ENCODE assay signal across 6 worm cellular contexts in the genomic region with DNA sequence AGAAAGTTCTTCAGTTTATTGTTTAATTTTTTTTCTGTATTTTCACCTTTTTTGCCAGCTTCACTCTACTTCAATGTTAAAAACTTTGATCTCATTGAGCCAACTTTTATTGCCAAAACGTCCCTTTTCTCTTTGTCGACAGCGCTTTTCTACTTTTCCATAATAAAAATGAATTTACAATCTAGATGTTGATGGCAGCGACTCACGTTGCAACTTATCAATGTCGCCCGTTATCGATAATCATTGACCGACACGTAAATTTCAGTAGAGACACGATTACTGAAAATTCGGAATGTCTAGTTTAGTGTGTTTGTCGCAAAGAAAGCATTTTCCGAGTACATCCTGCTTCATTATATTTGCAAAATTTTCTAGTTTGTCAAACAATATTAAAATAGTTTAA.
TF ChIP-seq lines count a peak whose summit lies in the region.

No protein-coding gene starts in this region.

TF ChIP-seq in whole organism, L1 larva, 84 proteins besides CTCF, POLR2A, EP300 and RAD21 (continues in another document):
- TF ChIP-seq efl-3 (GFP tag; optimal IDR thresholded peaks at IDR 0.05; lab: Kevin White, UChicago): no peak
- no peak for TF ChIP-seq nhr-77 (tag; optimal IDR thresholded peaks at IDR 0.05; lab: Kevin White, UChicago)
- TF ChIP-seq unc-62 (GFP tag; optimal IDR thresholded peaks at IDR 0.05; lab: Kevin White, UChicago): no peak
- TF ChIP-seq mep-1 (tag; optimal IDR thresholded peaks at IDR 0.05; lab: Kevin White, UChicago): no peak
- TF ChIP-seq ets-5 (GFP tag; IDR thresholded peaks at IDR 0.05; lab: Robert Waterston, UW): no peak
- no peak for TF ChIP-seq sptf-1 (tag; optimal IDR thresholded peaks at IDR 0.05; lab: Kevin White, UChicago)
- no peak for TF ChIP-seq lin-15B (tag; optimal IDR thresholded peaks at IDR 0.05; lab: Kevin White, UChicago)
- TF ChIP-seq nhr-20 (tag; optimal IDR thresholded peaks at IDR 0.05; lab: Kevin White, UChicago): peak; percentile 8
- TF ChIP-seq xbp-1 (tag; optimal IDR thresholded peaks at IDR 0.05; lab: Kevin White, UChicago): no peak
- TF ChIP-seq C04F5.9 (tag; optimal IDR thresholded peaks at IDR 0.05; lab: Kevin White, UChicago): no peak
- TF ChIP-seq fos-1 (tag; optimal IDR thresholded peaks at IDR 0.05; lab: Kevin White, UChicago): no peak
- no peak for TF ChIP-seq sox-4 (tag; optimal IDR thresholded peaks at IDR 0.05; lab: Kevin White, UChicago)
- peak; percentile 46 for TF ChIP-seq elt-2 (tag; optimal IDR thresholded peaks at IDR 0.05; lab: Kevin White, UChicago)
- no peak for TF ChIP-seq efl-1 (optimal IDR thresholded peaks at IDR 0.05; lab: Kevin White, UChicago)
- TF ChIP-seq efl-1 (GFP tag; optimal IDR thresholded peaks at IDR 0.05 in 1 of 2; lab: Kevin White, UChicago): no peak

TF ChIP-seq in whole organism, L2 larva, 48 proteins besides CTCF, POLR2A, EP300 and RAD21:
- TF ChIP-seq sma-9 (GFP tag; optimal IDR thresholded peaks at IDR 0.05; lab: Kevin White, UChicago) (peak; percentile 11), sma-9 (tag; optimal IDR thresholded peaks at IDR 0.05; lab: Kevin White, UChicago) (no peak), dmd-4 (tag; optimal IDR thresholded peaks at IDR 0.05; lab: Kevin White, UChicago) (no peak), mdl-1 (tag; optimal IDR thresholded peaks at IDR 0.05; lab: Kevin White, UChicago) (no peak), R02D3.7 (tag; optimal IDR thresholded peaks at IDR 0.05; lab: Kevin White, UChicago) (no peak), lin-13 (GFP tag; optimal IDR thresholded peaks at IDR 0.05; lab: Kevin White, UChicago) (no peak), mbf-1 (tag; optimal IDR thresholded peaks at IDR 0.05; lab: Kevin White, UChicago) (no peak), fos-1 (tag; optimal IDR thresholded peaks at IDR 0.05; lab: Kevin White, UChicago) (peak; percentile 64)
TF ChIP-seq in whole organism, L2 larva: peak in this region for 2.

TF ChIP-seq in whole organism, L3 larva, 47 proteins besides CTCF, POLR2A, EP300 and RAD21:
- TF ChIP-seq ceh-82 (tag; optimal IDR thresholded peaks at IDR 0.05; lab: Kevin White, UChicago): no peak
- TF ChIP-seq fos-1 (tag; optimal IDR thresholded peaks at IDR 0.05; lab: Kevin White, UChicago): no peak
- TF ChIP-seq mdl-1 (tag; optimal IDR thresholded peaks at IDR 0.05; lab: Kevin White, UChicago): no peak
- TF ChIP-seq elt-2 (tag; optimal IDR thresholded peaks at IDR 0.05; lab: Kevin White, UChicago): peak; percentile 70
- TF ChIP-seq nhr-237 (tag; optimal IDR thresholded peaks at IDR 0.05; lab: Kevin White, UChicago): no peak
- no peak for TF ChIP-seq ceh-28 (tag; optimal IDR thresholded peaks at IDR 0.05; lab: Kevin White, UChicago)
- no peak for TF ChIP-seq eor-1 (tag; optimal IDR thresholded peaks at IDR 0.05; lab: Kevin White, UChicago)
- no peak for TF ChIP-seq snpc-4 (tag; optimal IDR thresholded peaks at IDR 0.05; lab: Kevin White, UChicago)
- TF ChIP-seq ceh-16 (tag; optimal IDR thresholded peaks at IDR 0.05; lab: Kevin White, UChicago): no peak
- TF ChIP-seq daf-12 (tag; optimal IDR thresholded peaks at IDR 0.05; lab: Kevin White, UChicago): no peak
- TF ChIP-seq pqm-1 (tag; optimal IDR thresholded peaks at IDR 0.05; lab: Kevin White, UChicago): peak; percentile 54
- no peak for TF ChIP-seq ceh-9 (tag; optimal IDR thresholded peaks at IDR 0.05; lab: Kevin White, UChicago)
- TF ChIP-seq mml-1 (tag; optimal IDR thresholded peaks at IDR 0.05; lab: Kevin White, UChicago): no peak
TF ChIP-seq in whole organism, L3 larva: peak in this region for 2.

TF ChIP-seq in whole organism, L4 larva, 104 proteins besides CTCF, POLR2A, EP300 and RAD21 (continues in another document):
- TF ChIP-seq dmd-9 (GFP tag; IDR thresholded peaks at IDR 0.05; lab: Robert Waterston, UW) (no peak), aha-1 (tag; lab: Kevin White, UChicago) (no peak), ztf-7 (tag; optimal IDR thresholded peaks at IDR 0.05; lab: Kevin White, UChicago) (no peak), arid-1 (GFP tag; conservative IDR thresholded peaks at IDR 0.05; lab: Robert Waterston, UW) (no peak), duxl-1 (tag; optimal IDR thresholded peaks at IDR 0.05; lab: Kevin White, UChicago; ENCODE audit: poor library complexity) (no peak), lin-15B (tag; optimal IDR thresholded peaks at IDR 0.05; lab: Kevin White, UChicago) (no peak), nhr-102 (tag; optimal IDR thresholded peaks at IDR 0.05; lab: Kevin White, UChicago) (no peak), nhr-41 (GFP tag; IDR thresholded peaks at IDR 0.05; lab: Robert Waterston, UW) (no peak), unc-130 (GFP tag; optimal IDR thresholded peaks at IDR 0.05; lab: Kevin White, UChicago) (no peak), hlh-11 (tag; optimal IDR thresholded peaks at IDR 0.05; lab: Kevin White, UChicago) (peak; percentile 18), lsy-2 (tag; optimal IDR thresholded peaks at IDR 0.05; lab: Kevin White, UChicago) (no peak), Y75B8A.6 (GFP tag; IDR thresholded peaks at IDR 0.05; lab: Robert Waterston, UW) (no peak), ceh-28 (tag; optimal IDR thresholded peaks at IDR 0.05; lab: Kevin White, UChicago) (no peak), lir-3 (tag; optimal IDR thresholded peaks at IDR 0.05; lab: Kevin White, UChicago) (no peak), vab-7 (GFP tag; IDR thresholded peaks at IDR 0.05; lab: Robert Waterston, UW) (no peak), nhr-77 (tag; optimal IDR thresholded peaks at IDR 0.05; lab: Kevin White, UChicago) (no peak), dmd-6 (GFP tag; IDR thresholded peaks at IDR 0.05; lab: Robert Waterston, UW) (peak; percentile 47), tra-1 (GFP tag; IDR thresholded peaks at IDR 0.05; lab: Robert Waterston, UW) (no peak), dve-1 (tag; optimal IDR thresholded peaks at IDR 0.05; lab: Kevin White, UChicago; ENCODE audit: insufficient read depth) (peak; percentile 7)

TF ChIP-seq in whole organism, late embryonic, 69 proteins besides CTCF, POLR2A, EP300 and RAD21:
- TF ChIP-seq ceh-19 (GFP tag; optimal IDR thresholded peaks at IDR 0.05; lab: Kevin White, UChicago) (no peak), elt-2 (tag; optimal IDR thresholded peaks at IDR 0.05; lab: Kevin White, UChicago) (peak; percentile 32)

TF ChIP-seq in whole organism, young adult, 124 proteins besides CTCF, POLR2A, EP300 and RAD21:
- TF ChIP-seq gei-17 (GFP tag; optimal IDR thresholded peaks at IDR 0.05; lab: Kevin White, UChicago) (no peak), nhr-80 (tag; optimal IDR thresholded peaks at IDR 0.05; lab: Kevin White, UChicago) (peak; percentile 25)
TF ChIP-seq in whole organism, young adult: peak in this region for 1.
